Fruit fly (Drosophila melanogaster): ENCODE data around the gene CG13284.

Gene CG13284

dm6 chr2L:16815989-16816749 is 32.3 kb downstream of the CG13284 start, which contains the start of gene mdy:
TSS of gene mdy (plus strand) at chr2L:16816660.
- TF ChIP-seq danr (GFP tag; IDR thresholded peaks at IDR 0.05) (0 out of 2 replicates have a peak, but pooled peaks have one; percentile 6), CG4707 (GFP tag; optimal IDR thresholded peaks at IDR 0.05) (no peak), CG17359 (tag; optimal IDR thresholded peaks at IDR 0.05) (peak; percentile 42), MTF-1 (GFP tag; optimal IDR thresholded peaks at IDR 0.05; ENCODE audit: borderline replicate concordance) (peak; percentile 31), da (GFP tag; optimal IDR thresholded peaks at IDR 0.05) (no peak), sc (optimal IDR thresholded peaks at IDR 0.05) (no peak), sc (GFP tag; optimal IDR thresholded peaks at IDR 0.05) (no peak), vvl (GFP tag; IDR thresholded peaks at IDR 0.05) (peak; percentile 75), Dip2 (GFP tag; IDR thresholded peaks at IDR 0.05) (no peak), pho (GFP tag; optimal IDR thresholded peaks at IDR 0.05) (peak; percentile 47), NK7.1 (GFP tag; optimal IDR thresholded peaks at IDR 0.05) (no peak), ash1 (GFP tag; optimal IDR thresholded peaks at IDR 0.05) (no peak), Atf6 (GFP tag; IDR thresholded peaks at IDR 0.05) (peak; percentile 59; the same call in 1 of the 2 replicates), CG15514 (GFP tag; optimal IDR thresholded peaks at IDR 0.05) (peak; percentile 79), HmgD (GFP tag; optimal IDR thresholded peaks at IDR 0.05) (no peak), lilli (GFP tag; optimal IDR thresholded peaks at IDR 0.05) (peak; percentile 80), pzg (GFP tag; optimal IDR thresholded peaks at IDR 0.05) (peak; percentile 54), wek (GFP tag; optimal IDR thresholded peaks at IDR 0.05) (no peak), CG10431 (GFP tag; optimal IDR thresholded peaks at IDR 0.05) (no peak), CG33557 (GFP tag; optimal IDR thresholded peaks at IDR 0.05) (peak; percentile 45), ase (GFP tag; IDR thresholded peaks at IDR 0.05) (peak; percentile 44; the same call in 1 of the 3 replicates), otp (GFP tag; IDR thresholded peaks at IDR 0.05) (0 out of 3 replicates have a peak, but pooled peaks have one; percentile 57), CG8924 (tag; optimal IDR thresholded peaks at IDR 0.05) (peak; percentile 74), CG8281 (tag; optimal IDR thresholded peaks at IDR 0.05) (peak; percentile 10), Tbp (GFP tag; optimal IDR thresholded peaks at IDR 0.05) (peak; percentile 4), kni (GFP tag; optimal IDR thresholded peaks at IDR 0.05) (peak; percentile 8), Dp (GFP tag; optimal IDR thresholded peaks at IDR 0.05) (peak; percentile 89), CG9932 (GFP tag; IDR thresholded peaks at IDR 0.05) (peak; percentile 63), trh (GFP tag; optimal IDR thresholded peaks at IDR 0.05) (no peak), zen (tag; optimal IDR thresholded peaks at IDR 0.05) (peak; percentile 58), CG11504 (tag; optimal IDR thresholded peaks at IDR 0.05) (peak; percentile 65), gcm (GFP tag; optimal IDR thresholded peaks at IDR 0.05) (peak; percentile 14), row (GFP tag; IDR thresholded peaks at IDR 0.05) (peak; percentile 89), sob (GFP tag; IDR thresholded peaks at IDR 0.05) (peak; percentile 23; the same call in 1 of the 2 replicates), H15 (GFP tag; IDR thresholded peaks at IDR 0.05) (peak; percentile 36; the same call in 1 of the 3 replicates), unc-4 (GFP tag; IDR thresholded peaks at IDR 0.05; ENCODE audit: partially characterized antibody) (peak; percentile 55; the same call in 1 of the 2 replicates), CG8290 (GFP tag; optimal IDR thresholded peaks at IDR 0.05) (peak; percentile 68), CG8290 (tag; optimal IDR thresholded peaks at IDR 0.05) (peak in 1 of 2 experiments; percentile 66), CG13296 (GFP tag; optimal IDR thresholded peaks at IDR 0.05) (no peak), CG3163 (GFP tag; optimal IDR thresholded peaks at IDR 0.05) (no peak), wor (GFP tag; IDR thresholded peaks at IDR 0.05) (no peak; the same call in 1 of the 2 replicates), ttk (GFP tag; IDR thresholded peaks at IDR 0.05) (no peak), sima (GFP tag; optimal IDR thresholded peaks at IDR 0.05) (no peak), CG15269 (tag; optimal IDR thresholded peaks at IDR 0.05) (peak; percentile 45), h (optimal IDR thresholded peaks at IDR 0.05) (no peak), CG11093 (GFP tag; IDR thresholded peaks at IDR 0.05) (0 out of 3 replicates have a peak, but pooled peaks have one; percentile 25), dmrt11E (tag; optimal IDR thresholded peaks at IDR 0.05) (peak; percentile 52), disco-r (GFP tag; optimal IDR thresholded peaks at IDR 0.05) (no peak), amos (GFP tag; IDR thresholded peaks at IDR 0.05; ENCODE audit: partially characterized antibody) (no peak), CG3281 (GFP tag; optimal IDR thresholded peaks at IDR 0.05) (peak; percentile 33)
